Fruit fly (Drosophila melanogaster) whole organism, embryonic: ENCODE data around the gene r2d2.

ENCODE experiments used
- CG10274 ChIP-seq: fragments of 200-800 bp; sonication (Bioruptor generic); optimal IDR thresholded peaks from 3 replicates; lab custom pipeline; 2017; ENCODE audit warnings: missing biosample characterization, mild to moderate bottlenecking, missing genetic modification characterization
- CG4854 ChIP-seq: fragments of 200-800 bp; sonication (Bioruptor generic); optimal IDR thresholded peaks from 2 replicates; lab custom pipeline; 2016; ENCODE audit warnings: missing biosample characterization, missing genetic modification characterization, inconsistent platforms
- Chrac-16 ChIP-seq: fragments of 200-800 bp; sonication (Bioruptor generic); optimal IDR thresholded peaks from 3 replicates; lab custom pipeline; 2016; ENCODE audit warnings: missing biosample characterization, missing genetic modification characterization
- Hmx ChIP-seq: fragments of 200-800 bp; sonication (Bioruptor generic); optimal IDR thresholded peaks from 2 replicates; lab custom pipeline; 2016; ENCODE audit warnings: missing biosample characterization, missing genetic modification characterization
- fru ChIP-seq: fragments of >200 bp; optimal IDR thresholded peaks from 2 replicates; lab custom pipeline; 2017
- slp2 ChIP-seq: fragments of 200-800 bp; sonication (Bioruptor generic); optimal IDR thresholded peaks from 2 replicates; lab custom pipeline; 2016; ENCODE audit warnings: missing biosample characterization, missing genetic modification characterization

- TF ChIP-seq slp2 (no peak), CG10274 (no peak), fru (lab: Kevin White, UChicago) (no peak), Hmx (no peak), CG4854 (GFP tag; lab: Kevin White, UChicago) (no peak), Chrac-16 (GFP tag; lab: Kevin White, UChicago) (no peak)
These were observed 28.3 kb downstream of the r2d2 start for dm6 chr2L:7828231-7828630.
